Fruit fly (Drosophila melanogaster) whole organism, embryonic: ENCODE results near the gene Cdk5alpha.

Experiments
- Atf3 ChIP-seq: fragments of 200-800 bp; sonication (Bioruptor generic); optimal IDR thresholded peaks from 3 replicates; lab custom pipeline; 2016; ENCODE audit warnings: missing biosample characterization, missing genetic modification characterization
- CG11695 ChIP-seq: fragments of 200-800 bp; sonication (Bioruptor generic); IDR thresholded peaks from 3 replicates; pipeline ENCODE4 v1.3.6; 2022; ENCODE audit warnings: missing biosample characterization, missing genetic modification characterization
- CG11696 ChIP-seq: fragments of 200-800 bp; sonication (Bioruptor generic); IDR thresholded peaks from 2 replicates; pipeline ENCODE4 v1.3.6; 2022; ENCODE audit warnings: missing biosample characterization, missing genetic modification characterization
- CG12104 ChIP-seq: fragments of 200-800 bp; sonication (Bioruptor generic); optimal IDR thresholded peaks from 3 replicates; lab custom pipeline; 2016; ENCODE audit warnings: missing biosample characterization, missing genetic modification characterization
- CG12219 ChIP-seq: fragments of 200-800 bp; sonication (Bioruptor generic); optimal IDR thresholded peaks from 3 replicates; lab custom pipeline; 2018; ENCODE audit warnings: missing biosample characterization, mild to moderate bottlenecking, missing genetic modification characterization
- CG12391 ChIP-seq: fragments of 200-800 bp; sonication (Bioruptor generic); optimal IDR thresholded peaks from 3 replicates; lab custom pipeline; 2018; ENCODE audit warnings: missing biosample characterization, mild to moderate bottlenecking, missing genetic modification characterization, moderate library complexity
- CG13287 ChIP-seq: fragments of 200-800 bp; sonication (Bioruptor generic); IDR thresholded peaks from 2 replicates; pipeline ENCODE4 v1.3.6; 2022; ENCODE audit warnings: missing biosample characterization, missing genetic modification characterization; ENCODE audit not compliant: partially characterized antibody
- CG1529 ChIP-seq: fragments of 200-800 bp; sonication (Bioruptor generic); optimal IDR thresholded peaks from 3 replicates; lab custom pipeline; 2018; ENCODE audit warnings: missing biosample characterization, missing genetic modification characterization
- CG17186 ChIP-seq: fragments of 200-800 bp; sonication (Bioruptor generic); optimal IDR thresholded peaks from 3 replicates; lab custom pipeline; 2017; ENCODE audit warnings: missing biosample characterization, missing genetic modification reagents, missing genetic modification characterization
- CG2875 ChIP-seq: fragments of 200-800 bp; sonication (Bioruptor generic); optimal IDR thresholded peaks from 2 replicates; lab custom pipeline; 2017; ENCODE audit warnings: missing biosample characterization, mild to moderate bottlenecking, missing genetic modification characterization, missing genetic modification reagents
- CG3281 ChIP-seq: fragments of 200-800 bp; sonication (Bioruptor generic); optimal IDR thresholded peaks from 3 replicates; lab custom pipeline; 2017; ENCODE audit warnings: missing biosample characterization, mild to moderate bottlenecking, missing genetic modification characterization
- CG4707 ChIP-seq: fragments of 200-800 bp; sonication (Bioruptor generic); optimal IDR thresholded peaks from 2 replicates; lab custom pipeline; 2018; ENCODE audit warnings: missing biosample characterization, mild to moderate bottlenecking, missing genetic modification characterization, moderate library complexity
- CG4730 ChIP-seq: fragments of 200-800 bp; sonication (Bioruptor generic); IDR thresholded peaks from 2 replicates; pipeline ENCODE4 v1.3.6; 2022; ENCODE audit warnings: missing biosample characterization, missing genetic modification characterization
- CG5953 ChIP-seq: fragments of 200-800 bp; sonication (Bioruptor generic); IDR thresholded peaks from 2 replicates; pipeline ENCODE4 v1.3.6; 2022; ENCODE audit warnings: missing biosample characterization, missing genetic modification characterization
- CG6272 ChIP-seq: fragments of 200-800 bp; sonication (Bioruptor generic); IDR thresholded peaks from 2 replicates; pipeline ENCODE4 v1.3.6; 2022; ENCODE audit warnings: missing biosample characterization, missing genetic modification characterization
- CG7357 ChIP-seq: fragments of 200-800 bp; sonication (Bioruptor generic); IDR thresholded peaks from 3 replicates; pipeline ENCODE4 v1.3.6; 2022; ENCODE audit warnings: missing biosample characterization, missing genetic modification characterization
- CG7839 ChIP-seq: fragments of 200-800 bp; sonication (Bioruptor generic); optimal IDR thresholded peaks from 3 replicates; lab custom pipeline; 2018; ENCODE audit warnings: missing biosample characterization, mild to moderate bottlenecking, missing genetic modification characterization, moderate library complexity
- CG8281 ChIP-seq: fragments of 200-800 bp; sonication (Bioruptor generic); optimal IDR thresholded peaks from 2 replicates; lab custom pipeline; 2018; ENCODE audit warnings: missing biosample characterization, mild to moderate bottlenecking, missing genetic modification characterization, moderate library complexity
- CG9817 ChIP-seq: fragments of 200-800 bp; sonication (Bioruptor generic); optimal IDR thresholded peaks from 2 replicates; lab custom pipeline; 2018; ENCODE audit warnings: missing biosample characterization, mild to moderate bottlenecking, missing genetic modification characterization, moderate library complexity
- Doc3 ChIP-seq: fragments of 200-800 bp; sonication (Bioruptor generic); IDR thresholded peaks from 3 replicates; pipeline ENCODE4 v1.3.6; 2022; ENCODE audit warnings: missing biosample characterization, missing genetic modification characterization; ENCODE audit not compliant: partially characterized antibody
- Eip74EF ChIP-seq, 2 experiments: fragments of 200-800 bp in 1 of 2; fragments of >200 bp in 1 of 2; sonication (Bioruptor generic) in 1 of 2; optimal IDR thresholded peaks; 2 replicates each; lab custom pipeline; 2017 to 2019; ENCODE audit warnings: missing biosample characterization in 2 of 2, missing genetic modification characterization in 2 of 2, mild to moderate bottlenecking in 1 of 2, moderate library complexity in 1 of 2
- Ets65A ChIP-seq: fragments of 200-800 bp; sonication (Bioruptor generic); peaks from one replicate; lab custom pipeline; 2016; ENCODE audit warnings: missing biosample characterization, missing genetic modification characterization
- Ets97D ChIP-seq: fragments of 200-800 bp; sonication (Bioruptor generic); optimal IDR thresholded peaks from 3 replicates; lab custom pipeline; 2016; ENCODE audit warnings: missing biosample characterization, missing genetic modification characterization
- Hey ChIP-seq: fragments of 200-800 bp; sonication (Bioruptor generic); optimal IDR thresholded peaks from 3 replicates; lab custom pipeline; 2018; ENCODE audit warnings: missing biosample characterization, mild to moderate bottlenecking, missing genetic modification characterization
- Hr3 ChIP-seq: fragments of 200-800 bp; sonication (Bioruptor generic); optimal IDR thresholded peaks from 3 replicates; lab custom pipeline; 2016; ENCODE audit warnings: missing biosample characterization, missing genetic modification characterization
- Hr39 ChIP-seq: fragments of >200 bp; optimal IDR thresholded peaks from 2 replicates; lab custom pipeline; 2017
- Jarid2 ChIP-seq: fragments of 200-800 bp; sonication (Bioruptor generic); optimal IDR thresholded peaks from 3 replicates; lab custom pipeline; 2017; ENCODE audit warnings: mild to moderate bottlenecking, missing biosample characterization, missing genetic modification reagents, missing genetic modification characterization
- NC2α ChIP-seq: fragments of 200-800 bp; sonication (Bioruptor generic); optimal IDR thresholded peaks from 2 replicates; lab custom pipeline; 2016; ENCODE audit warnings: missing biosample characterization, missing genetic modification characterization
- NC2β ChIP-seq: fragments of 200-800 bp; sonication (Bioruptor generic); optimal IDR thresholded peaks from 2 replicates; lab custom pipeline; 2016; ENCODE audit warnings: missing biosample characterization, missing genetic modification characterization
- Sox100B ChIP-seq: fragments of 200-800 bp; sonication (Bioruptor generic); optimal IDR thresholded peaks from 3 replicates; lab custom pipeline; 2018; ENCODE audit warnings: missing biosample characterization, mild to moderate bottlenecking, missing genetic modification characterization
- Sry-β ChIP-seq: fragments of 200-800 bp; sonication (Bioruptor generic); optimal IDR thresholded peaks from 2 replicates; lab custom pipeline; 2018; ENCODE audit warnings: missing biosample characterization, mild to moderate bottlenecking, missing genetic modification characterization, moderate library complexity
- chif ChIP-seq, 2 experiments: fragments of 200-800 bp; sonication (Bioruptor generic); optimal IDR thresholded peaks; 3 replicates each; lab custom pipeline; 2016; ENCODE audit warnings: missing biosample characterization in 2 of 2, missing genetic modification characterization in 2 of 2
- crol ChIP-seq: fragments of 200-800 bp; sonication (Bioruptor generic); IDR thresholded peaks from 2 replicates; pipeline ENCODE4 v1.3.6; 2022; ENCODE audit warnings: missing biosample characterization, missing genetic modification characterization
- dan ChIP-seq: fragments of 200-800 bp; sonication (Bioruptor generic); IDR thresholded peaks from 2 replicates; pipeline ENCODE4 v1.3.6; 2022; ENCODE audit warnings: missing biosample characterization, missing genetic modification characterization
- dm ChIP-seq: fragments of 200-800 bp; sonication (Bioruptor generic); optimal IDR thresholded peaks from 3 replicates; lab custom pipeline; 2016; ENCODE audit warnings: missing biosample characterization, missing genetic modification characterization
- ems ChIP-seq: fragments of 200-800 bp; sonication (Bioruptor generic); optimal IDR thresholded peaks from 3 replicates; lab custom pipeline; 2016; ENCODE audit warnings: missing biosample characterization, missing genetic modification characterization
- esg ChIP-seq: fragments of 200-800 bp; sonication (Bioruptor generic); conservative IDR thresholded peaks from 2 replicates; pipeline ENCODE4 v1.3.6; 2022; ENCODE audit warnings: missing biosample characterization, missing genetic modification characterization
- ewg ChIP-seq: fragments of 200-800 bp; sonication (Bioruptor generic); optimal IDR thresholded peaks from 3 replicates; lab custom pipeline; 2017; ENCODE audit warnings: mild to moderate bottlenecking, missing biosample characterization, missing genetic modification reagents, missing genetic modification characterization
- eyg ChIP-seq: fragments of 200-800 bp; sonication (Bioruptor generic); optimal IDR thresholded peaks from 3 replicates; lab custom pipeline; 2016; ENCODE audit warnings: missing biosample characterization, missing genetic modification characterization
- inv ChIP-seq: fragments of 200-800 bp; sonication (Bioruptor generic); IDR thresholded peaks from 2 replicates; pipeline ENCODE4 v1.3.6; 2022; ENCODE audit warnings: missing biosample characterization, missing genetic modification characterization; ENCODE audit not compliant: partially characterized antibody
- kah ChIP-seq: fragments of 200-800 bp; sonication (Bioruptor generic); optimal IDR thresholded peaks from 2 replicates; lab custom pipeline; 2018; ENCODE audit warnings: missing biosample characterization, mild to moderate bottlenecking, missing genetic modification characterization
- kay ChIP-seq: fragments of 200-800 bp; sonication (Bioruptor generic); optimal IDR thresholded peaks from 2 replicates; lab custom pipeline; 2016; ENCODE audit warnings: missing biosample characterization, missing genetic modification characterization
- nmo ChIP-seq: fragments of 200-800 bp; sonication (Bioruptor generic); optimal IDR thresholded peaks from 2 replicates; lab custom pipeline; 2018; ENCODE audit warnings: missing biosample characterization, mild to moderate bottlenecking, missing genetic modification characterization, moderate library complexity
- p53 ChIP-seq: fragments of 200-800 bp; sonication (Bioruptor generic); optimal IDR thresholded peaks from 2 replicates; lab custom pipeline; 2016; ENCODE audit warnings: missing biosample characterization, missing genetic modification characterization
- pb ChIP-seq: fragments of 200-800 bp; sonication (Bioruptor generic); optimal IDR thresholded peaks from 3 replicates; lab custom pipeline; 2016; ENCODE audit warnings: missing biosample characterization, missing genetic modification characterization
- peb ChIP-seq: fragments of 200-800 bp; sonication (Bioruptor generic); IDR thresholded peaks from 2 replicates; pipeline ENCODE4 v1.3.6; 2022; ENCODE audit warnings: missing biosample characterization, missing genetic modification characterization
- slp2 ChIP-seq: fragments of 200-800 bp; sonication (Bioruptor generic); optimal IDR thresholded peaks from 2 replicates; lab custom pipeline; 2016; ENCODE audit warnings: missing biosample characterization, missing genetic modification characterization
- ssp ChIP-seq: fragments of 200-800 bp; sonication (Bioruptor generic); IDR thresholded peaks from 2 replicates; pipeline ENCODE4 v1.3.6; 2022; ENCODE audit warnings: missing biosample characterization, missing genetic modification characterization
- toy ChIP-seq: fragments of 200-800 bp; sonication (Bioruptor generic); IDR thresholded peaks from 2 replicates; pipeline ENCODE4 v1.3.6; 2022; ENCODE audit warnings: missing biosample characterization, missing genetic modification characterization
- usp ChIP-seq: fragments of >200 bp; optimal IDR thresholded peaks from 2 replicates; lab custom pipeline; 2017; ENCODE audit warnings: missing biosample characterization, missing genetic modification characterization
- vnd ChIP-seq: fragments of 200-800 bp; sonication (Bioruptor generic); IDR thresholded peaks from 3 replicates; pipeline ENCODE4 v1.3.6; 2022; ENCODE audit warnings: missing biosample characterization, missing genetic modification characterization; ENCODE audit not compliant: partially characterized antibody
- zen2 ChIP-seq: fragments of 200-800 bp; sonication (Bioruptor generic); IDR thresholded peaks from 3 replicates; pipeline ENCODE4 v1.3.6; 2022; ENCODE audit warnings: missing biosample characterization, missing genetic modification characterization; ENCODE audit not compliant: partially characterized antibody

The Cdk5alpha gene

dm6 chr2L:10356508-10356907, 45.8 kb upstream of the Cdk5alpha start, which contains the start of the genes CtsL4 and ClpP (continued):
- TF ChIP-seq CG17186 (GFP tag; lab: Kevin White, UChicago) (no peak), nmo (GFP tag; lab: Kevin White, UChicago) (peak; percentile 64), ssp (GFP tag; lab: Robert Waterston, UW) (peak; percentile 97), Sry-β (GFP tag; lab: Kevin White, UChicago) (peak; percentile 21), CG13287 (GFP tag; lab: Robert Waterston, UW) (peak; percentile 33; the same call in 1 of the 2 replicates), chif (GFP tag; optimal IDR thresholded peaks at IDR 0.05; lab: Kevin White, UChicago) (peak in 1 of 2 experiments; percentile 39), Atf3 (GFP tag; lab: Kevin White, UChicago) (no peak), eyg (GFP tag; lab: Kevin White, UChicago) (no peak), CG1529 (GFP tag; lab: Kevin White, UChicago) (no peak), pb (GFP tag; lab: Kevin White, UChicago) (no peak), CG12104 (GFP tag; lab: Kevin White, UChicago) (no peak), slp2 (GFP tag; lab: Kevin White, UChicago) (no peak), Ets97D (GFP tag; lab: Kevin White, UChicago) (peak; percentile 43), Ets65A (no peak), CG12219 (no peak), Hr3 (GFP tag; lab: Kevin White, UChicago) (peak; percentile 51), NC2α (no peak), CG5953 (no peak), kay (GFP tag; lab: Kevin White, UChicago) (peak; percentile 13), Doc3 (GFP tag; lab: Robert Waterston, UW) (no peak), CG2875 (GFP tag; lab: Kevin White, UChicago) (peak; percentile 20), p53 (no peak), CG4707 (GFP tag; lab: Kevin White, UChicago) (no peak), kah (GFP tag; lab: Kevin White, UChicago) (no peak), dm (GFP tag; lab: Kevin White, UChicago) (no peak), toy (GFP tag; lab: Robert Waterston, UW) (no peak), CG11696 (GFP tag; lab: Robert Waterston, UW) (no peak), peb (GFP tag; lab: Robert Waterston, UW) (no peak), ewg (GFP tag; lab: Kevin White, UChicago) (no peak), usp (GFP tag; lab: Kevin White, UChicago) (no peak), CG9817 (tag; lab: Kevin White, UChicago) (peak; percentile 34), Eip74EF (GFP tag; optimal IDR thresholded peaks at IDR 0.05; lab: Kevin White, UChicago) (no peak), ems (GFP tag; lab: Kevin White, UChicago) (no peak), CG6272 (GFP tag; lab: Robert Waterston, UW) (no peak; the same call in 1 of the 2 replicates), NC2β (GFP tag; lab: Kevin White, UChicago) (no peak), CG11695 (GFP tag; lab: Robert Waterston, UW) (no peak), esg (GFP tag; lab: Robert Waterston, UW) (no peak), zen2 (GFP tag; lab: Robert Waterston, UW) (no peak), vnd (GFP tag; lab: Robert Waterston, UW) (no peak), Hey (no peak), inv (no peak), Jarid2 (GFP tag; lab: Kevin White, UChicago) (no peak), CG8281 (tag; lab: Kevin White, UChicago) (no peak), CG12391 (tag; lab: Kevin White, UChicago) (peak; percentile 64), CG7357 (GFP tag; lab: Robert Waterston, UW) (peak; percentile 39; the same call in 2 of the 3 replicates), CG3281 (GFP tag; lab: Kevin White, UChicago) (peak; percentile 4), crol (GFP tag; lab: Robert Waterston, UW) (no peak), CG7839 (tag; lab: Kevin White, UChicago) (no peak), Sox100B (no peak), dan (GFP tag; lab: Robert Waterston, UW) (no peak), CG4730 (GFP tag; lab: Robert Waterston, UW) (no peak), Hr39 (lab: Kevin White, UChicago) (no peak)
